Fruit fly (Drosophila melanogaster) whole organism, embryonic: Measurements from ENCODE around the gene TfIIA-S.

ENCODE experiments used
- Abd-B ChIP-seq: fragments of 200-800 bp; sonication (Bioruptor generic); optimal IDR thresholded peaks from 2 replicates; lab custom pipeline; 2018; ENCODE audit warnings: missing biosample characterization, mild to moderate bottlenecking, missing genetic modification characterization, moderate library complexity
- CG1024 ChIP-seq: fragments of 200-800 bp; sonication (Bioruptor generic); IDR thresholded peaks from 2 replicates; pipeline ENCODE4 v1.3.6; 2022; ENCODE audit warnings: missing biosample characterization, missing genetic modification characterization
- CG11504 ChIP-seq: fragments of 200-800 bp; sonication (Bioruptor generic); optimal IDR thresholded peaks from 3 replicates; lab custom pipeline; 2019; ENCODE audit warnings: missing biosample characterization, mild to moderate bottlenecking, missing genetic modification characterization, moderate library complexity
- CG12391 ChIP-seq: fragments of 200-800 bp; sonication (Bioruptor generic); optimal IDR thresholded peaks from 3 replicates; lab custom pipeline; 2018; ENCODE audit warnings: missing biosample characterization, mild to moderate bottlenecking, missing genetic modification characterization, moderate library complexity
- CG13287 ChIP-seq: fragments of 200-800 bp; sonication (Bioruptor generic); IDR thresholded peaks from 2 replicates; pipeline ENCODE4 v1.3.6; 2022; ENCODE audit warnings: missing biosample characterization, missing genetic modification characterization; ENCODE audit not compliant: partially characterized antibody
- CG14014 ChIP-seq: fragments of 200-800 bp; sonication (Bioruptor generic); IDR thresholded peaks from 2 replicates; pipeline ENCODE4 v1.3.6; 2022; ENCODE audit warnings: missing biosample characterization, missing genetic modification characterization
- CG14710 ChIP-seq: fragments of 200-800 bp; sonication (Bioruptor generic); optimal IDR thresholded peaks from 3 replicates; lab custom pipeline; 2019; ENCODE audit warnings: missing biosample characterization, mild to moderate bottlenecking, missing genetic modification characterization, moderate library complexity
- CG15601 ChIP-seq: fragments of 200-800 bp; sonication (Bioruptor generic); optimal IDR thresholded peaks from 3 replicates; lab custom pipeline; 2019; ENCODE audit warnings: missing biosample characterization, mild to moderate bottlenecking, missing genetic modification characterization, moderate library complexity
- CG16813 ChIP-seq: fragments of 200-800 bp; sonication (Bioruptor generic); IDR thresholded peaks from 3 replicates; pipeline ENCODE4 v1.3.6; 2022; ENCODE audit warnings: missing biosample characterization, missing genetic modification characterization; ENCODE audit not compliant: partially characterized antibody
- CG16863 ChIP-seq: fragments of 200-800 bp; sonication (Bioruptor generic); optimal IDR thresholded peaks from 3 replicates; lab custom pipeline; 2016; ENCODE audit warnings: missing biosample characterization, missing genetic modification characterization
- CG2875 ChIP-seq: fragments of 200-800 bp; sonication (Bioruptor generic); optimal IDR thresholded peaks from 2 replicates; lab custom pipeline; 2017; ENCODE audit warnings: missing biosample characterization, mild to moderate bottlenecking, missing genetic modification characterization, missing genetic modification reagents
- CG32772 ChIP-seq: fragments of 200-800 bp; sonication (Bioruptor generic); IDR thresholded peaks from 2 replicates; pipeline ENCODE4 v1.3.6; 2022; ENCODE audit warnings: missing biosample characterization, missing genetic modification characterization
- CG34422 ChIP-seq: fragments of 200-800 bp; sonication (Bioruptor generic); IDR thresholded peaks from 3 replicates; pipeline ENCODE4 v1.3.6; 2022; ENCODE audit warnings: missing biosample characterization, missing genetic modification characterization
- CG3726 ChIP-seq: fragments of 200-800 bp; sonication (Bioruptor generic); IDR thresholded peaks from 3 replicates; pipeline ENCODE4, ENCODE4 v1.3.6; 2022; ENCODE audit warnings: missing biosample characterization, missing genetic modification characterization
- CG42726 ChIP-seq: fragments of 200-800 bp; sonication (Bioruptor generic); IDR thresholded peaks from 2 replicates; pipeline ENCODE4 v1.3.6; 2022; ENCODE audit warnings: missing biosample characterization, missing genetic modification characterization; ENCODE audit not compliant: partially characterized antibody
- CG4282 ChIP-seq: fragments of 200-800 bp; sonication (Bioruptor generic); optimal IDR thresholded peaks from 2 replicates; lab custom pipeline; 2016; ENCODE audit warnings: missing biosample characterization, missing genetic modification characterization
- CG4360 ChIP-seq: fragments of 200-800 bp; sonication (Bioruptor generic); IDR thresholded peaks from 2 replicates; pipeline ENCODE4 v1.3.6; 2022; ENCODE audit warnings: missing biosample characterization, missing genetic modification characterization
- CG7786 ChIP-seq: fragments of 200-800 bp; sonication (Bioruptor generic); optimal IDR thresholded peaks from 2 replicates; lab custom pipeline; 2016; ENCODE audit warnings: missing biosample characterization, missing genetic modification characterization
- CG7987 ChIP-seq: fragments of 200-800 bp; sonication (Bioruptor generic); optimal IDR thresholded peaks from 2 replicates; lab custom pipeline; 2018; ENCODE audit warnings: missing biosample characterization, mild to moderate bottlenecking, missing genetic modification characterization, moderate library complexity
- Dp ChIP-seq: fragments of 200-800 bp; sonication (Bioruptor generic); optimal IDR thresholded peaks from 2 replicates; lab custom pipeline; 2018; ENCODE audit warnings: missing biosample characterization, mild to moderate bottlenecking, missing genetic modification characterization, moderate library complexity
- E2f2 ChIP-seq: fragments of 200-800 bp; sonication (Bioruptor generic); IDR thresholded peaks from 2 replicates; pipeline ENCODE4 v1.3.6; 2022; ENCODE audit warnings: missing biosample characterization, missing genetic modification characterization
- Eip74EF ChIP-seq, 2 experiments: fragments of 200-800 bp in 1 of 2; fragments of >200 bp in 1 of 2; sonication (Bioruptor generic) in 1 of 2; optimal IDR thresholded peaks; 2 replicates each; lab custom pipeline; 2017 to 2019; ENCODE audit warnings: missing biosample characterization in 2 of 2, missing genetic modification characterization in 2 of 2, mild to moderate bottlenecking in 1 of 2, moderate library complexity in 1 of 2
- H15 ChIP-seq: fragments of 200-800 bp; sonication (Bioruptor generic); IDR thresholded peaks from 3 replicates; pipeline ENCODE4 v1.3.6; 2022; ENCODE audit warnings: missing biosample characterization, missing genetic modification characterization
- Mrtf ChIP-seq: fragments of 200-800 bp; sonication (Bioruptor generic); IDR thresholded peaks from 3 replicates; pipeline ENCODE4 v1.3.6; 2022; ENCODE audit warnings: missing biosample characterization, missing genetic modification characterization
- Oli ChIP-seq: fragments of 200-800 bp; sonication (Bioruptor generic); optimal IDR thresholded peaks from 2 replicates; lab custom pipeline; 2018; ENCODE audit warnings: missing biosample characterization, mild to moderate bottlenecking, missing genetic modification characterization, moderate library complexity
- Poxn ChIP-seq: fragments of 200-800 bp; sonication (Bioruptor generic); IDR thresholded peaks from 2 replicates; pipeline ENCODE4 v1.3.6; 2022; ENCODE audit warnings: missing biosample characterization, missing genetic modification characterization
- Sox102F ChIP-seq: fragments of 200-800 bp; sonication (Bioruptor generic); optimal IDR thresholded peaks from 2 replicates; lab custom pipeline; 2018; ENCODE audit warnings: missing biosample characterization, mild to moderate bottlenecking, missing genetic modification characterization, moderate library complexity
- Sry-β ChIP-seq: fragments of 200-800 bp; sonication (Bioruptor generic); optimal IDR thresholded peaks from 2 replicates; lab custom pipeline; 2018; ENCODE audit warnings: missing biosample characterization, mild to moderate bottlenecking, missing genetic modification characterization, moderate library complexity
- Sry-δ ChIP-seq: fragments of 200-800 bp; sonication (Bioruptor generic); optimal IDR thresholded peaks from 2 replicates; lab custom pipeline; 2016; ENCODE audit warnings: missing biosample characterization, missing genetic modification characterization
- ato ChIP-seq: fragments of 200-800 bp; sonication (Bioruptor generic); IDR thresholded peaks from 2 replicates; pipeline ENCODE4 v1.3.6; 2022; ENCODE audit warnings: missing biosample characterization, missing genetic modification characterization; ENCODE audit not compliant: partially characterized antibody
- bab2 ChIP-seq: fragments of 200-800 bp; sonication (Bioruptor generic); optimal IDR thresholded peaks from 2 replicates; lab custom pipeline; 2016; ENCODE audit warnings: missing biosample characterization, missing genetic modification characterization
- chn ChIP-seq: fragments of 200-800 bp; sonication (Bioruptor generic); optimal IDR thresholded peaks from 2 replicates; lab custom pipeline; 2016; ENCODE audit warnings: missing biosample characterization, missing genetic modification characterization
- fd64A ChIP-seq: fragments of 200-800 bp; sonication (Bioruptor generic); optimal IDR thresholded peaks from 3 replicates; lab custom pipeline; 2018; ENCODE audit warnings: missing biosample characterization, mild to moderate bottlenecking, missing genetic modification characterization
- gcm ChIP-seq: fragments of 200-800 bp; sonication (Bioruptor generic); optimal IDR thresholded peaks from 2 replicates; lab custom pipeline; 2019; ENCODE audit warnings: missing biosample characterization, mild to moderate bottlenecking, missing genetic modification characterization, moderate library complexity
- gcm2 ChIP-seq: fragments of 200-800 bp; sonication (Bioruptor generic); optimal IDR thresholded peaks from 2 replicates; lab custom pipeline; 2016; ENCODE audit warnings: missing biosample characterization, missing genetic modification characterization
- gfzf ChIP-seq: fragments of 200-800 bp; sonication (Bioruptor generic); optimal IDR thresholded peaks from 2 replicates; lab custom pipeline; 2016; ENCODE audit warnings: missing biosample characterization, mild to moderate bottlenecking, missing genetic modification characterization, moderate library complexity
- gsb-n ChIP-seq: fragments of 200-800 bp; sonication (Bioruptor generic); optimal IDR thresholded peaks from 3 replicates; lab custom pipeline; 2018; ENCODE audit warnings: missing biosample characterization, mild to moderate bottlenecking, missing genetic modification characterization
- nerfin-1 ChIP-seq: fragments of 200-800 bp; sonication (Bioruptor generic); optimal IDR thresholded peaks from 3 replicates; lab custom pipeline; 2019; ENCODE audit warnings: missing biosample characterization, mild to moderate bottlenecking, missing genetic modification characterization, moderate library complexity
- nom ChIP-seq: fragments of 200-800 bp; sonication (Bioruptor generic); optimal IDR thresholded peaks from 2 replicates; lab custom pipeline; 2017; ENCODE audit warnings: missing biosample characterization, missing genetic modification characterization, mild to moderate bottlenecking, moderate library complexity, missing genetic modification reagents
- odd ChIP-seq: fragments of 200-800 bp; sonication (Bioruptor generic); optimal IDR thresholded peaks from 2 replicates; lab custom pipeline; 2017; ENCODE audit warnings: missing biosample characterization, mild to moderate bottlenecking, missing genetic modification characterization
- pb ChIP-seq: fragments of 200-800 bp; sonication (Bioruptor generic); optimal IDR thresholded peaks from 3 replicates; lab custom pipeline; 2016; ENCODE audit warnings: missing biosample characterization, missing genetic modification characterization
- pita ChIP-seq: fragments of 200-800 bp; sonication (Bioruptor generic); optimal IDR thresholded peaks from 2 replicates; lab custom pipeline; 2017; ENCODE audit warnings: missing biosample characterization, mild to moderate bottlenecking, missing genetic modification characterization
- pros ChIP-seq: fragments of 200-800 bp; sonication (Bioruptor generic); optimal IDR thresholded peaks from 3 replicates; lab custom pipeline; 2019; ENCODE audit warnings: missing biosample characterization, mild to moderate bottlenecking, missing genetic modification characterization, moderate library complexity
- sim ChIP-seq: fragments of 200-800 bp; sonication (Bioruptor generic); IDR thresholded peaks from 2 replicates; pipeline ENCODE4 v1.3.6; 2022; ENCODE audit warnings: missing biosample characterization, missing genetic modification characterization
- so ChIP-seq: fragments of 200-800 bp; sonication (Bioruptor generic); IDR thresholded peaks from 3 replicates; pipeline ENCODE4 v1.3.6; 2022; ENCODE audit warnings: missing biosample characterization, missing genetic modification characterization
- tgo ChIP-seq: fragments of 200-800 bp; sonication (Bioruptor generic); IDR thresholded peaks from 3 replicates; pipeline ENCODE4 v1.3.6; 2022; ENCODE audit warnings: missing biosample characterization, missing genetic modification characterization
- trem ChIP-seq: fragments of 200-800 bp; optimal IDR thresholded peaks from 3 replicates; lab custom pipeline; 2019; ENCODE audit warnings: missing biosample characterization, mild to moderate bottlenecking, missing genetic modification characterization, moderate library complexity
- twi ChIP-seq: fragments of 200-800 bp; optimal IDR thresholded peaks from 2 replicates; lab custom pipeline; 2019; ENCODE audit warnings: missing biosample characterization, mild to moderate bottlenecking, missing genetic modification characterization, moderate library complexity
- unc-4 ChIP-seq: fragments of 200-800 bp; sonication (Bioruptor generic); IDR thresholded peaks from 2 replicates; pipeline ENCODE4 v1.3.6; 2022; ENCODE audit warnings: missing biosample characterization, missing genetic modification characterization; ENCODE audit not compliant: partially characterized antibody
- vnd ChIP-seq: fragments of 200-800 bp; sonication (Bioruptor generic); IDR thresholded peaks from 3 replicates; pipeline ENCODE4 v1.3.6; 2022; ENCODE audit warnings: missing biosample characterization, missing genetic modification characterization; ENCODE audit not compliant: partially characterized antibody

Gene TfIIA-S

dm6 chr3R:23924200-23924599, 33.3 kb upstream of the TfIIA-S start, which contains the start of gene Ndc1 (continued):
- TF ChIP-seq CG4282 (GFP tag; lab: Kevin White, UChicago) (no peak), Sry-δ (GFP tag; lab: Kevin White, UChicago) (peak; percentile 49), gfzf (peak; percentile 66), twi (tag; lab: Kevin White, UChicago) (no peak), Abd-B (GFP tag; lab: Kevin White, UChicago) (no peak), tgo (no peak), CG14710 (tag; lab: Kevin White, UChicago) (peak; percentile 32), H15 (no peak), pita (GFP tag; lab: Kevin White, UChicago) (no peak), CG42726 (GFP tag; lab: Robert Waterston, UW) (0 out of 2 replicates have a peak, but pooled peaks have one; percentile 2), odd (GFP tag; lab: Kevin White, UChicago) (no peak), trem (tag; lab: Kevin White, UChicago) (peak; percentile 43), CG4360 (GFP tag; lab: Robert Waterston, UW) (no peak), E2f2 (peak; percentile 84), pb (no peak), CG15601 (no peak), Eip74EF (GFP tag; optimal IDR thresholded peaks at IDR 0.05; lab: Kevin White, UChicago) (no peak), nerfin-1 (tag; lab: Kevin White, UChicago) (no peak), sim (GFP tag; lab: Robert Waterston, UW) (no peak), fd64A (GFP tag; lab: Kevin White, UChicago) (no peak), Oli (tag; lab: Kevin White, UChicago) (no peak), bab2 (no peak), Sox102F (no peak), pros (GFP tag; lab: Kevin White, UChicago) (no peak), vnd (no peak), CG3726 (GFP tag; lab: Robert Waterston, UW) (no peak), gsb-n (no peak), CG7786 (GFP tag; lab: Kevin White, UChicago) (no peak), CG2875 (no peak), Mrtf (no peak), Dp (GFP tag; lab: Kevin White, UChicago) (peak; percentile 76), gcm2 (GFP tag; lab: Kevin White, UChicago) (no peak), CG13287 (GFP tag; lab: Robert Waterston, UW) (peak; percentile 72), chn (no peak), CG16813 (GFP tag; lab: Robert Waterston, UW) (peak; percentile 24; the same call in 1 of the 3 replicates), unc-4 (peak; percentile 56; the same call in 1 of the 2 replicates), CG11504 (no peak), CG1024 (GFP tag; lab: Robert Waterston, UW) (no peak), ato (GFP tag; lab: Robert Waterston, UW) (no peak), CG34422 (GFP tag; lab: Robert Waterston, UW) (0 out of 3 replicates have a peak, but pooled peaks have one; percentile 11), CG14014 (GFP tag; lab: Robert Waterston, UW) (no peak), Sry-β (GFP tag; lab: Kevin White, UChicago) (no peak), CG7987 (no peak), CG12391 (tag; lab: Kevin White, UChicago) (no peak), gcm (GFP tag; lab: Kevin White, UChicago) (no peak), CG32772 (GFP tag; lab: Robert Waterston, UW) (no peak), CG16863 (no peak), nom (no peak), Poxn (no peak), so (GFP tag; lab: Robert Waterston, UW) (no peak)
